Fruit fly (Drosophila melanogaster) ovary, adult (tissue): ENCODE measurements around the gene CG33172.

Experiments used
- CG17801 ChIP-seq: fragments of 200-800 bp; optimal IDR thresholded peaks from 2 replicates; lab custom pipeline; 2019; ENCODE audit warnings: missing biosample characterization, mild to moderate bottlenecking, missing genetic modification characterization, moderate library complexity; ENCODE audit not compliant: partially characterized antibody

CG33172 gene

dm6 chrX:15769457-15769856, at the start of gene CG33172:
Gene CG33172, plus strand, starts transcription at chrX:15769664.
- TF ChIP-seq CG17801: no peak

DNA sequence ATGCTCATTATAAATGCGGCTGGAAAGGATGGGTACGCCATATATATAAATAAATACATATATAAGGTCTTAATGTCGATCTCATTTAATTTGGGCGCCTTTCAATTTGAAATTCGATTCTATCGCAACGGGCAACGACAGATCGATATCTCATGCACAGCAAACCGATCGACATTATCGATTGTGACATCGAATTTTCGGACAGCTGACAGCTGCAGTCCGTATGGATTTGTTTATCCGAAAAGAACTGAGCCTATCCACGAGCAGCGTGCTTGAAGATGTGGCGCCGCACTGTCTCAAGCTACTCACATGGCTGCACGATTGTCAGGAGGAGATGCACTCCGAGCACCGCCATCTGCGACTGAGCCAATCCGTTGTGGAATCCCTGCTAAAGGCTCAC, 37.5 kb upstream of the CG33172 start, which contains the start of gene CG8191:
Gene CG8191 (plus strand): TSS at position 211 of the 400 bp plus-strand sequence.
- no peak for TF ChIP-seq CG17801

DNA sequence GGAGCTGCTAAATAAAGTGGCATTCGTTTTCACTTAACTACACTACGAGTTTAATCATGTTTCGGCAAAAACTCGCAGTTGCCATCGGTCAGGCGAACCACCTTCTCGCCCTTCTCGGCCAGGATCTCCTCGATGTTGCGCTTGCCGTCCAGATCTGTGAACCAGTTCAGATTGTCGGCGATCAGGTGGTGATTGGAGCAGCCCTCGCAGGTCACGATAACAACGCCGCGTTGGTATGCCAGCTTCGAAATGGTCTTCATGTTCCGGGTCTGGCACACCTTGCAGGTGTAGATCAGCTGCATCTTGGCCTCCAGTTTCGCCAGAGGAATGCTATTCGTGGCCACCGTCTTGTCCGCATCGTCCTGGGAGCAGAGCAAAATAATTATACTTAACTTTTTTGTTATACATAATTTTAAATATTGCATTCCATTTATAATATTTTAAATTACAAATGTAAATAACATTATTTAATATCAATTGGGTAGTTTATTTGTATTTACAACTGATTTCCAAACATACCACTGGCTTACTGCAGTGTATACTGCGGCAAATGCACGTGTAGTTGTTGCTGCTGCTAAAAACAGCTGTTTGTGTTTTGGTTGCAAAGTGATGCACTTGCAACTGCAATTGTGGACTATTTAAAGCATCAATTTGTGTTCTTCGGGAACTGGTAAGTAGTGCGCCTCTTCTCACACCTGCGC, 36.1 kb upstream of the CG33172 start:
- no peak for TF ChIP-seq CG17801

- TF ChIP-seq CG17801: peak; percentile 66
Observed at dm6 chrX:15733995-15734394, 35.5 kb upstream of the CG33172 start, which contains the start of the genes CG12379 and MagR. Gene CG12379, minus strand, starts transcription at chrX:15733996. Gene MagR, plus strand, starts transcription at chrX:15734270.

- peak; percentile 17 for TF ChIP-seq CG17801
Observed at dm6 chrX:15737110-15737509, 32.4 kb upstream of the CG33172 start, which contains the start of gene Arp6. Gene Arp6, minus strand, starts transcription at chrX:15737120.

DNA sequence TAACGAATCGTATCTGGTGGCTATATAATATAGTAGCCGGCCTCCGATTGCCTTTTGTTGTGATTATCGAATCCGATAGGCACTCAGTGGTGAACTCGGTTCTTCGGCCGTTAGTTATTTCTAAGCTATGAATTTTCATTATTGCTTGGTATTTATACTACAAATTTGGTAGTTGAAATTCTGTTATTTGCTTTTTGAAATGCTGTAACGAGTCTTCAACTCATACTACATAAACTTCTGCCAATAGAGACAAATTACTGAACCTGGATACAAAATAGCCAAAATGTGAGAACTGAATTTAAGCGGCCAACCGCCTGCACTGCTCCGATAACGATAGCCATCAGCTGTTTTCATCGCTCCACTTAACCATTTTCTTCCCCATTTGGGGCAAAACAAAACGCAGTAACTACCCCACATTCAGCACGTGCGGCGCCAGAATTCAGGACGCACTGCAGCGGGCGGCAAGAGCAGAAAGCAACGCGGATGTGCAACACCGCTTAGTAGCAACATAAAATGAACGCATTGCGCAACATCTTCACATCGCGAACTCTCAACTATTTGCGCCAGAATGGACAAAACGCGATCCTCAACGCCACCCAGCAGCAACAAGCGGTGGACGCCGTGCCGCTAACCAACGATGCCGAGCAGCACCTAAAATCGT, 30.4 kb upstream of the CG33172 start, which contains the start of the genes CG11679 and CG8206:
Gene CG11679 (minus strand): TSS at position 65 of the 661 bp plus-strand sequence.
Gene CG8206 (plus strand): TSS at position 341 of the 661 bp plus-strand sequence.
- peak; percentile 79 for TF ChIP-seq CG17801

- peak; percentile 8 for TF ChIP-seq CG17801
Observed at dm6 chrX:15740288-15740726, 29.2 kb upstream of the CG33172 start.

dm6 chrX:15740881-15741280, 28.6 kb upstream of the CG33172 start:
- TF ChIP-seq CG17801: no peak

DNA sequence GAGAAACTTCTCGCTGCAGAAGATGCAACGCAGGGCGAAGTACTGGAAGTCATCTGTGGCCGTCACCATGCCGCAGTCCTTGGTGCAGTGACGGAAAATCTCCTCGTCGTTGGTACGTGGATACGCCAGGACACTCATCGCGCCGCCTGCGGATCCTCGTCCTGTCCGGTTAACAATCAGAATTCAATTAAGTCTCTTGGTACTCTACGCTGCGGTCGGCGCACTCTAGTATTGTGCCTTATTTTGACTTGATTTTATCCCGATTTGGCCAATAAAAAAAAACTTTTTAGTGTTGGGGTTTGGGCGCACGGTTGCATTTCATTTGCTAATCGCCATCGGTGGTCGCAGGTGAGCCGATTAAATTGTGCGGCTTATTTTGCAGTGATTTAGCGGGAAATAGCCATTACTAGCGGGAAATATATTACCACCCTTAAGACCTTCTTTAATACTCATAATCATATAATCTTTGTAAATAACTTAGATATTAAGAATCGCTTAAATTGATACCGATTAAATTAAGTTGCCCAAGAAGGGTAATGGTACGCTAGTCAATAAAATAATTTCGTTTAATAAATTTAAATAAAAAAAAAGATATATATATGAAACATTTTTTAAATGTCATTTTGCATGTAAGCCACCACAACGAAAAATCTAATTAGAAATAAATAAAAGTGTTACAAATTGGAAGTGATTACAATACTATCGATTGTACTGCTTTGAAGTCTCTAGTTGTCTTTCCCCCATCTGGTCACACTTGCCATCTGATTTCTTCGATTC, 23.4 kb upstream of the CG33172 start, which contains the start of the genes CG8944 and CCT6:
Gene CG8944 (minus strand): TSS at position 327 of the 777 bp plus-strand sequence.
Gene CCT6 (plus strand): TSS at position 744 of the 777 bp plus-strand sequence.
- TF ChIP-seq CG17801: peak; percentile 8

DNA sequence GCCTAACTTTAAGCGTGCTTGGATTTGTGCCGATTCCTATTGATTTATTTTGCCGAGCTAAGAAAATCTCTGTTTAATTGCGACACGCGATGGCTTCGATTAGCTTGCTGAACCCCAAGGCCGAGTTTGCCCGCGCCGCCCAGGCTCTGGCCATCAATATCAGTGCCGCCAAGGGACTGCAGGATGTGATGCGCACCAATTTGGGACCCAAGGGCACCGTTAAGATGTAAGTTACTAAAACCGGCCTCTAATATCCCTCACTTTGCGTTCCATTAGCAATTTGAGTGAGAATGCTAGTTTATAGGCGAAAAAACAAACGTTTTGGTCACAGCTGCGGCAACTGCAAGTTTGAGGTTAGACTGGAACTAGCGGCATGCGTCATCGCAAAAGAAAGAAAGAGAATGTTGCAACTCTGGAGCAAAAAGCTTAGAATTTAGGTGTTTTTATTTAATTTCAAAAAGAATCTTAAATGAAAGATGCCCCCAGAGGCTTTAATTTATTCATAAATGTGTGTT, 22.7 kb upstream of the CG33172 start:
- TF ChIP-seq CG17801: no peak

dm6 chrX:15748945-15749344, 20.5 kb upstream of the CG33172 start, which contains the start of gene Mvd:
Gene Mvd, plus strand, starts transcription at chrX:15749166.
- peak; percentile 52 for TF ChIP-seq CG17801

- TF ChIP-seq CG17801: no peak
Observed at dm6 chrX:15756018-15756417, 13.4 kb upstream of the CG33172 start, which contains the start of gene CG8260. Gene CG8260, plus strand, starts transcription at chrX:15756318.

- no peak for TF ChIP-seq CG17801
Observed at dm6 chrX:15758692-15759240, 10.7 kb upstream of the CG33172 start.

DNA sequence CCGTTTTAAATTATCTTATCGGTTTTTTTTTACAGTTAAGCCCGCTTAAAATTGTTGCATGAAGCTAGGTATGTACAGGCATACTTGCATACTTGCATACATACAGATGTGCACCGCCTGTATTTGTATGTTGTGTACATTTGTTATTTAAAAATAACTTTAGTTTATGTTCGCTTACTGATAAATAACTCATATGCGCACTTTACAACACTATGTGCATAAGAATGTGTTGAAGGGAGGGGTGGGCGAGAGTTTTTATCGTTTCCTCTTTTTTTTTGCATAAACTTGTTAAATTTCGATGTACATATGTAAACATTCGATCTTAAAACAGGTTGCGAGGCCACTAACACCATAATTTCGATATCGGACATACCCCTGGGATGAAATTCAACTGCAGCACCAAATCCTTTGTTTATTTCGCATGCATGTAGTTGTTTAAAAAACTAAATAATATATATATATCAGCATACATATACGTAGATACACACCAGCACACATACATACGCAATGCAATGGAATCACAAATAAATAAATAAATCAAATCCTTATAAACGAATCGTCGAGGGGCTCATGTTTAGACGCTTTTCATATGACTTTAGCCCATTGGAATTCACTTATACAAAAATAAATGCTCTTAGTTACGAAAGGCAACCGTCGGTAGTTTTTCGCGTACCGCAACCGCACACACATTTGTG, 9.6 kb upstream of the CG33172 start:
- peak; percentile 1 for TF ChIP-seq CG17801
